Fruit fly (Drosophila melanogaster) whole organism, embryonic: ENCODE results near the gene CG4133.

Source experiments
- CG13123 ChIP-seq: fragments of 200-800 bp; sonication (Bioruptor generic); optimal IDR thresholded peaks from 2 replicates; lab custom pipeline; 2016; ENCODE audit warnings: missing biosample characterization, missing genetic modification characterization
- CG15479 ChIP-seq: fragments of 200-800 bp; sonication (Bioruptor generic); optimal IDR thresholded peaks from 3 replicates; lab custom pipeline; 2019; ENCODE audit warnings: missing biosample characterization, mild to moderate bottlenecking, missing genetic modification characterization, moderate library complexity
- GATAe ChIP-seq: fragments of 200-800 bp; sonication (Bioruptor generic); conservative IDR thresholded peaks from 2 replicates; pipeline ENCODE4 v1.3.6; 2022; ENCODE audit warnings: missing biosample characterization, missing genetic modification characterization
- Myb ChIP-seq: fragments of 200-800 bp; sonication (Bioruptor generic); optimal IDR thresholded peaks from 2 replicates; lab custom pipeline; 2016; ENCODE audit warnings: missing biosample characterization, missing genetic modification characterization
- Spps ChIP-seq: fragments of 200-800 bp; sonication (Bioruptor generic); optimal IDR thresholded peaks from 2 replicates; lab custom pipeline; 2018; ENCODE audit warnings: missing biosample characterization, mild to moderate bottlenecking, missing genetic modification characterization
- fd64A ChIP-seq: fragments of 200-800 bp; sonication (Bioruptor generic); optimal IDR thresholded peaks from 3 replicates; lab custom pipeline; 2018; ENCODE audit warnings: missing biosample characterization, mild to moderate bottlenecking, missing genetic modification characterization
- hbn ChIP-seq: fragments of 200-800 bp; sonication (Bioruptor generic); IDR thresholded peaks from 2 replicates; pipeline ENCODE4 v1.3.6; 2022; ENCODE audit warnings: missing biosample characterization, missing genetic modification characterization; ENCODE audit not compliant: partially characterized antibody
- nerfin-2 ChIP-seq: fragments of 200-800 bp; sonication (Bioruptor generic); IDR thresholded peaks from 2 replicates; pipeline ENCODE4 v1.3.6; 2022; ENCODE audit warnings: missing biosample characterization, missing genetic modification characterization; ENCODE audit not compliant: partially characterized antibody

- TF ChIP-seq nerfin-2 (GFP tag; lab: Robert Waterston, UW), result no peak
- TF ChIP-seq fd64A (GFP tag; lab: Kevin White, UChicago), result no peak
- no peak for TF ChIP-seq Myb (GFP tag; lab: Kevin White, UChicago)
- no peak for TF ChIP-seq hbn (GFP tag; lab: Robert Waterston, UW)
- no peak for TF ChIP-seq CG15479
- no peak for TF ChIP-seq Spps (tag; lab: Kevin White, UChicago)
- TF ChIP-seq CG13123 (GFP tag; lab: Kevin White, UChicago), result no peak
- TF ChIP-seq GATAe (GFP tag; lab: Robert Waterston, UW), result no peak
These were observed 28.3 kb downstream of the CG4133 start for dm6 chr2L:483347-484280.
